Fruit fly (Drosophila melanogaster): ENCODE measurements around the gene Mhcl.

Gene Mhcl

dm6 chr3R:16080942-16081589 lies 17.5 kb downstream of the Mhcl start, which contains the start of gene CG32855 (continued):
- TF ChIP-seq ham (GFP tag; IDR thresholded peaks at IDR 0.05) (no peak), onecut (GFP tag; IDR thresholded peaks at IDR 0.05) (no peak), TFAM (GFP tag; optimal IDR thresholded peaks at IDR 0.05) (no peak), sens (GFP tag) (peak; percentile 77), CG17802 (tag; optimal IDR thresholded peaks at IDR 0.05) (no peak), Sry-δ (GFP tag; optimal IDR thresholded peaks at IDR 0.05) (no peak), Nf-YA (GFP tag; IDR thresholded peaks at IDR 0.05) (no peak), crc (GFP tag; optimal IDR thresholded peaks at IDR 0.05) (no peak), dm (GFP tag; optimal IDR thresholded peaks at IDR 0.05) (no peak), CG16815 (GFP tag; optimal IDR thresholded peaks at IDR 0.05) (no peak), CG1602 (GFP tag; optimal IDR thresholded peaks at IDR 0.05) (no peak), pzg (GFP tag; optimal IDR thresholded peaks at IDR 0.05) (no peak), Nf-YB (GFP tag; optimal IDR thresholded peaks at IDR 0.05) (no peak), CG4730 (GFP tag; IDR thresholded peaks at IDR 0.05) (no peak), CG9876 (GFP tag; optimal IDR thresholded peaks at IDR 0.05) (no peak), fru (optimal IDR thresholded peaks at IDR 0.05) (no peak), peb (GFP tag; IDR thresholded peaks at IDR 0.05) (no peak), sob (GFP tag; IDR thresholded peaks at IDR 0.05) (no peak), dmrt11E (tag; optimal IDR thresholded peaks at IDR 0.05) (peak; percentile 13), gsb-n (tag; optimal IDR thresholded peaks at IDR 0.05) (peak; percentile 75), CG1647 (GFP tag; optimal IDR thresholded peaks at IDR 0.05) (no peak), CG9932 (GFP tag; IDR thresholded peaks at IDR 0.05) (no peak), unpg (GFP tag; optimal IDR thresholded peaks at IDR 0.05) (no peak), pfk (GFP tag; optimal IDR thresholded peaks at IDR 0.05) (no peak), CG13424 (tag; optimal IDR thresholded peaks at IDR 0.05) (no peak), exex (tag; optimal IDR thresholded peaks at IDR 0.05) (no peak), CG9437 (GFP tag; optimal IDR thresholded peaks at IDR 0.05) (no peak), ci (GFP tag; IDR thresholded peaks at IDR 0.05) (peak; percentile 55; the same call in 1 of the 3 replicates), CG13775 (GFP tag; optimal IDR thresholded peaks at IDR 0.05) (no peak), CG2129 (GFP tag; IDR thresholded peaks at IDR 0.05; ENCODE audit: partially characterized antibody) (no peak), Ravus (GFP tag; IDR thresholded peaks at IDR 0.05) (no peak), dimm (GFP tag; IDR thresholded peaks at IDR 0.05) (no peak), CG32532 (GFP tag; IDR thresholded peaks at IDR 0.05) (no peak), ssp (GFP tag; IDR thresholded peaks at IDR 0.05) (no peak), bigmax (GFP tag; optimal IDR thresholded peaks at IDR 0.05) (no peak), CG8089 (GFP tag; optimal IDR thresholded peaks at IDR 0.05) (no peak), CG1024 (GFP tag; IDR thresholded peaks at IDR 0.05) (no peak), CG14050 (GFP tag; IDR thresholded peaks at IDR 0.05) (no peak), CG8924 (tag; optimal IDR thresholded peaks at IDR 0.05) (no peak), Trl (optimal IDR thresholded peaks at IDR 0.05) (no peak), Trl (GFP tag; optimal IDR thresholded peaks at IDR 0.05) (no peak), Asciz (GFP tag; optimal IDR thresholded peaks at IDR 0.05) (peak; percentile 7), NC2α (GFP tag; optimal IDR thresholded peaks at IDR 0.05) (no peak), CG18599 (GFP tag; optimal IDR thresholded peaks at IDR 0.05) (no peak), gt (GFP tag; IDR thresholded peaks at IDR 0.05) (no peak), Max (GFP tag; optimal IDR thresholded peaks at IDR 0.05) (no peak), gce (GFP tag; IDR thresholded peaks at IDR 0.05) (no peak), Nf-YC (tag; optimal IDR thresholded peaks at IDR 0.05) (no peak), CG10366 (GFP tag; IDR thresholded peaks at IDR 0.05) (no peak), CHES-1-like (GFP tag; optimal IDR thresholded peaks at IDR 0.05) (no peak), repo (GFP tag; optimal IDR thresholded peaks at IDR 0.05) (no peak), CG3281 (GFP tag; optimal IDR thresholded peaks at IDR 0.05) (no peak), Hand (GFP tag; optimal IDR thresholded peaks at IDR 0.05) (no peak)
